Worm (Caenorhabditis elegans) whole organism, late embryonic: ENCODE data around the gene K09D9.9.

ENCODE experiments used
- F13H6.1 ChIP-seq: sonication (generic microtip); optimal IDR thresholded peaks from 2 replicates; lab custom pipeline; 2016; ENCODE audit warnings: missing genetic modification characterization, missing compliant biosample characterization
- K09A11.1 ChIP-seq: sonication (generic microtip); optimal IDR thresholded peaks from 2 replicates; lab custom pipeline; 2017; ENCODE audit warnings: antibody characterized with exemption, mild to moderate bottlenecking, missing genetic modification characterization, missing compliant biosample characterization; ENCODE audit not compliant: insufficient read depth
- Y22D7AL.16 ChIP-seq: sonication (generic microtip); optimal IDR thresholded peaks from 2 replicates; lab custom pipeline; 2016; ENCODE audit warnings: missing genetic modification characterization, missing compliant biosample characterization
- ahr-1 ChIP-seq: sonication (generic microtip); optimal IDR thresholded peaks from 2 replicates; lab custom pipeline; 2016; ENCODE audit warnings: missing genetic modification characterization, missing compliant biosample characterization
- ceh-18 ChIP-seq: sonication (generic microtip); optimal IDR thresholded peaks from 2 replicates; lab custom pipeline; 2016; ENCODE audit warnings: missing genetic modification characterization, missing compliant biosample characterization
- ceh-19 ChIP-seq: fragments of 200-800 bp; sonication (Bioruptor generic); optimal IDR thresholded peaks from 2 replicates; lab custom pipeline; 2018; ENCODE audit warnings: mild to moderate bottlenecking, missing genetic modification characterization, missing compliant biosample characterization
- ceh-2 ChIP-seq: sonication (generic microtip); optimal IDR thresholded peaks from 2 replicates; lab custom pipeline; 2016; ENCODE audit warnings: missing genotype, missing genetic modification characterization, missing compliant biosample characterization
- ceh-31 ChIP-seq: sonication (generic microtip); optimal IDR thresholded peaks from 2 replicates; lab custom pipeline; 2016; ENCODE audit warnings: missing genetic modification characterization, missing compliant biosample characterization
- ceh-34 ChIP-seq: sonication (generic microtip); optimal IDR thresholded peaks from 2 replicates; lab custom pipeline; 2016; ENCODE audit warnings: mild to moderate bottlenecking, missing genetic modification characterization, missing compliant biosample characterization
- ceh-45 ChIP-seq: fragments of 200-800 bp; sonication (Bioruptor generic); IDR thresholded peaks from 2 replicates; pipeline ENCODE4 v1.3.6; 2022; ENCODE audit warnings: missing genetic modification reagents, missing genetic modification characterization, missing compliant biosample characterization
- elt-2 ChIP-seq: sonication (generic microtip); optimal IDR thresholded peaks from 2 replicates; lab custom pipeline; 2016; ENCODE audit warnings: missing genetic modification reagents, missing genetic modification characterization, missing compliant biosample characterization
- ets-4 ChIP-seq: sonication (generic microtip); optimal IDR thresholded peaks from 2 replicates; lab custom pipeline; 2016; ENCODE audit warnings: missing genetic modification characterization, missing compliant biosample characterization
- fkh-10 ChIP-seq: fragments of 150-350 bp; optimal IDR thresholded peaks from 2 replicates; lab custom pipeline; 2014; ENCODE audit warnings: missing biosample characterization, missing genetic modification reagents, missing genetic modification characterization
- fkh-6 ChIP-seq: sonication (generic microtip); optimal IDR thresholded peaks from 2 replicates; lab custom pipeline; 2016; ENCODE audit warnings: missing genetic modification characterization, missing compliant biosample characterization
- hlh-13 ChIP-seq: fragments of 200-800 bp; sonication (Bioruptor generic); optimal IDR thresholded peaks from 2 replicates; lab custom pipeline; 2018; ENCODE audit warnings: mild to moderate bottlenecking, missing genetic modification characterization, missing compliant biosample characterization
- hlh-15 ChIP-seq: sonication (generic microtip); optimal IDR thresholded peaks from 2 replicates; lab custom pipeline; 2016; ENCODE audit warnings: missing genetic modification characterization, missing compliant biosample characterization
- hlh-30 ChIP-seq: sonication (generic microtip); optimal IDR thresholded peaks from 2 replicates; lab custom pipeline; 2017; ENCODE audit warnings: antibody characterized with exemption, missing genetic modification characterization, missing compliant biosample characterization; ENCODE audit not compliant: insufficient read depth
- hlh-6 ChIP-seq: sonication (generic microtip); optimal IDR thresholded peaks from 2 replicates; lab custom pipeline; 2016; ENCODE audit warnings: missing genotype, missing genetic modification characterization, missing compliant biosample characterization
- hlh-8 ChIP-seq: sonication (generic microtip); optimal IDR thresholded peaks from 2 replicates; lab custom pipeline; 2016; ENCODE audit warnings: missing genotype, missing genetic modification characterization, missing compliant biosample characterization
- lim-6 ChIP-seq: sonication (generic microtip); optimal IDR thresholded peaks from 2 replicates; lab custom pipeline; 2016; ENCODE audit warnings: missing genetic modification characterization, missing compliant biosample characterization
- nfya-1 ChIP-seq: sonication (generic microtip); optimal IDR thresholded peaks from 2 replicates; lab custom pipeline; 2017; ENCODE audit warnings: missing genetic modification characterization, mild to moderate bottlenecking, missing compliant biosample characterization, antibody characterized with exemption, moderate library complexity
- nhr-11 ChIP-seq: fragments of 150-350 bp; optimal IDR thresholded peaks from 2 replicates; lab custom pipeline; 2014; ENCODE audit warnings: missing biosample characterization, missing genetic modification characterization
- nhr-232 ChIP-seq: sonication (generic microtip); optimal IDR thresholded peaks from 2 replicates; lab custom pipeline; 2016; ENCODE audit warnings: missing genetic modification characterization, missing compliant biosample characterization
- npax-4 ChIP-seq: sonication (generic microtip); optimal IDR thresholded peaks from 2 replicates; lab custom pipeline; 2016; ENCODE audit warnings: missing genetic modification characterization, missing compliant biosample characterization
- odd-2 ChIP-seq: sonication (generic microtip); optimal IDR thresholded peaks from 2 replicates; lab custom pipeline; 2017; ENCODE audit warnings: antibody characterized with exemption, mild to moderate bottlenecking, missing genetic modification characterization, missing compliant biosample characterization
- pag-3 ChIP-seq: sonication (generic microtip); optimal IDR thresholded peaks from 2 replicates; lab custom pipeline; 2016; ENCODE audit warnings: missing compliant biosample characterization, missing genetic modification characterization, borderline replicate concordance
- pax-1 ChIP-seq: fragments of 150-350 bp; optimal IDR thresholded peaks from 2 replicates; lab custom pipeline; 2014; ENCODE audit warnings: missing biosample characterization, missing genetic modification characterization
- pha-4 ChIP-seq: fragments of 150-350 bp; optimal IDR thresholded peaks from 2 replicates; lab custom pipeline; 2018; ENCODE audit warnings: missing biosample characterization, missing genetic modification reagents, missing genetic modification characterization
- pqm-1 ChIP-seq: sonication (generic microtip); optimal IDR thresholded peaks from 2 replicates; lab custom pipeline; 2016; ENCODE audit warnings: missing genetic modification characterization, missing compliant biosample characterization
- pros-1 ChIP-seq: fragments of 150-350 bp; optimal IDR thresholded peaks from 2 replicates; lab custom pipeline; 2014; ENCODE audit warnings: missing biosample characterization, missing genetic modification reagents, missing genetic modification characterization
- ref-2 ChIP-seq: sonication (generic microtip); optimal IDR thresholded peaks from 2 replicates; lab custom pipeline; 2016; ENCODE audit warnings: missing genetic modification characterization, missing compliant biosample characterization
- sox-2 ChIP-seq: fragments of 200-800 bp; sonication (Bioruptor generic); IDR thresholded peaks from 2 replicates; pipeline ENCODE4 v1.3.6; 2022; ENCODE audit warnings: missing genetic modification reagents, missing genetic modification characterization, missing compliant biosample characterization
- tbx-2 ChIP-seq: sonication (generic microtip); optimal IDR thresholded peaks from 2 replicates; lab custom pipeline; 2016; ENCODE audit warnings: missing genetic modification characterization, missing compliant biosample characterization
- tbx-7 ChIP-seq: sonication (generic microtip); optimal IDR thresholded peaks from 2 replicates; lab custom pipeline; 2016; ENCODE audit warnings: missing genotype, missing genetic modification characterization, missing compliant biosample characterization
- ttx-3 ChIP-seq: sonication (generic microtip); optimal IDR thresholded peaks from 2 replicates; lab custom pipeline; 2016; ENCODE audit warnings: missing genetic modification reagents, missing genetic modification characterization, missing compliant biosample characterization
- unc-3 ChIP-seq, 2 experiments: fragments of 200-800 bp in 1 of 2; sonication (Bioruptor generic) in 1 of 2; sonication (generic microtip) in 1 of 2; conservative IDR thresholded peaks in 1 of 2; optimal IDR thresholded peaks in 1 of 2; 2 replicates each; pipeline versions ENCODE4 v1.3.6 to Lab custom; 2016 to 2022; ENCODE audit warnings: missing compliant biosample characterization in 2 of 2, missing genetic modification characterization in 2 of 2, missing genetic modification reagents in 1 of 2
- unc-42 ChIP-seq: sonication (generic microtip); optimal IDR thresholded peaks from 2 replicates; lab custom pipeline; 2016; ENCODE audit warnings: missing genotype, missing genetic modification characterization, missing compliant biosample characterization
- unc-55 ChIP-seq: sonication (generic microtip); optimal IDR thresholded peaks from 2 replicates; lab custom pipeline; 2017; ENCODE audit warnings: missing biosample characterization, missing genetic modification reagents, missing genetic modification characterization
- zip-5 ChIP-seq: sonication (generic microtip); optimal IDR thresholded peaks from 2 replicates; lab custom pipeline; 2016; ENCODE audit warnings: missing genetic modification characterization, missing compliant biosample characterization
- ztf-16 ChIP-seq: sonication (generic microtip); optimal IDR thresholded peaks from 2 replicates; lab custom pipeline; 2017; ENCODE audit warnings: missing genetic modification characterization, missing compliant biosample characterization

The K09D9.9 gene

ce11 chrV:4029627-4030026 lies 35.7 kb upstream of the K09D9.9 start:
- TF ChIP-seq nhr-232 (tag; lab: Kevin White, UChicago) (no peak), pqm-1 (tag; lab: Kevin White, UChicago) (no peak), unc-42 (tag; lab: Kevin White, UChicago) (peak; percentile 3), pax-1 (tag; lab: Kevin White, UChicago) (no peak), ceh-31 (tag; lab: Kevin White, UChicago) (peak; percentile 31), Y22D7AL.16 (tag; lab: Kevin White, UChicago) (no peak), unc-3 (GFP tag; conservative IDR thresholded peaks at IDR 0.05; lab: Robert Waterston, UW) (no peak), unc-3 (tag; optimal IDR thresholded peaks at IDR 0.05; lab: Kevin White, UChicago) (no peak), lim-6 (no peak), fkh-10 (GFP tag; lab: Kevin White, UChicago) (no peak), ztf-16 (tag; lab: Kevin White, UChicago) (no peak), ahr-1 (no peak), unc-55 (GFP tag; lab: Kevin White, UChicago) (no peak), odd-2 (tag; lab: Kevin White, UChicago) (no peak), nfya-1 (peak; percentile 49), hlh-15 (no peak), ceh-18 (tag; lab: Kevin White, UChicago) (no peak), tbx-2 (tag; lab: Kevin White, UChicago) (no peak), hlh-6 (tag; lab: Kevin White, UChicago) (no peak), ref-2 (peak; percentile 60), npax-4 (tag; lab: Kevin White, UChicago) (no peak), fkh-6 (tag; lab: Kevin White, UChicago) (no peak), zip-5 (tag; lab: Kevin White, UChicago) (no peak)

- no peak for TF ChIP-seq ahr-1
- no peak for TF ChIP-seq zip-5 (tag; lab: Kevin White, UChicago)
- no peak for TF ChIP-seq hlh-30 (tag; lab: Kevin White, UChicago)
- TF ChIP-seq hlh-8 (tag; lab: Kevin White, UChicago) = no peak
- no peak for TF ChIP-seq fkh-6 (tag; lab: Kevin White, UChicago)
- TF ChIP-seq odd-2 (tag; lab: Kevin White, UChicago) = no peak
- no peak for TF ChIP-seq hlh-6 (tag; lab: Kevin White, UChicago)
- no peak for TF ChIP-seq F13H6.1 (tag; lab: Kevin White, UChicago)
- no peak for TF ChIP-seq ets-4
- no peak for TF ChIP-seq pros-1 (tag; lab: Kevin White, UChicago)
- no peak for TF ChIP-seq pax-1 (tag; lab: Kevin White, UChicago)
- no peak for TF ChIP-seq sox-2 (GFP tag; lab: Robert Waterston, UW)
- TF ChIP-seq ttx-3 (tag; lab: Kevin White, UChicago) = no peak
- no peak for TF ChIP-seq ceh-19 (GFP tag; lab: Kevin White, UChicago)
- no peak for TF ChIP-seq ref-2
- no peak for TF ChIP-seq pag-3
- TF ChIP-seq ceh-34 = no peak
- no peak for TF ChIP-seq elt-2 (tag; lab: Kevin White, UChicago)
- TF ChIP-seq tbx-7 (tag; lab: Kevin White, UChicago) = no peak
These were observed 30.8 kb upstream of the K09D9.9 start, which contains the start of gene K09D9.1 for ce11 chrV:4024777-4025176. TSS of gene K09D9.1 (plus strand) at chrV:4025047.

- TF ChIP-seq pha-4 (tag; lab: Kevin White, UChicago) = no peak
- TF ChIP-seq ceh-18 (tag; lab: Kevin White, UChicago) = no peak
- no peak for TF ChIP-seq nhr-11 (tag; lab: Kevin White, UChicago)
- TF ChIP-seq ceh-45 (GFP tag; lab: Robert Waterston, UW) = no peak
- no peak for TF ChIP-seq K09A11.1
- TF ChIP-seq elt-2 (tag; lab: Kevin White, UChicago) = no peak
- no peak for TF ChIP-seq hlh-13
- no peak for TF ChIP-seq ceh-2
These were observed 28.4 kb upstream of the K09D9.9 start, which contains the start of gene cyp-35A3 for ce11 chrV:4022309-4022708. TSS of gene cyp-35A3 (plus strand) at chrV:4022609.
